Fruit fly (Drosophila melanogaster): ENCODE results near the gene CG16782.

CG16782 gene

DNA sequence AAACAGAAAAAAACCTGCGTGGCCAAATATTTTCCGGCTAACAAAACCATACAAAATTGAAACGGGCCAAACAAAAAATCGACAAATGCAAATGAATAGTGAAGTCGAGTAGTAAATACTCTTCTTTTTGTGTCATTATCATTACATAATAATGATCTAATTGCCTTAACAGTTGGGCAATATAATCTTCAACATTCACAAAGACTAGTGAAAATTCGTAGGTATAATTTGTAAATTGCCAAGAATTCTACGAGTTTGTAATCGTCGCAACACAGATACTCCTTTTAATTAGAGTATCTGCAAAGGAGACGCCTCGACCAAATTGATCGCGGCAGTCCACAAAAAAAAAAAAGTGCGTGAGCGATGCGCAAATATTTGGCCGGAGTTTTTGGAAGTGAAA, 22.5 kb downstream of the CG16782 start (continued):
- TF ChIP-seq Hr39 (optimal IDR thresholded peaks at IDR 0.05) (no peak), CG14050 (GFP tag; IDR thresholded peaks at IDR 0.05) (no peak), ac (GFP tag; optimal IDR thresholded peaks at IDR 0.05) (no peak), da (GFP tag; optimal IDR thresholded peaks at IDR 0.05) (no peak), CG7556 (GFP tag; optimal IDR thresholded peaks at IDR 0.05) (no peak), corto (GFP tag; optimal IDR thresholded peaks at IDR 0.05) (peak; percentile 30), Dek (tag; optimal IDR thresholded peaks at IDR 0.05) (no peak), sug (tag; optimal IDR thresholded peaks at IDR 0.05) (no peak), mld (GFP tag; IDR thresholded peaks at IDR 0.05; ENCODE audit: partially characterized antibody) (no peak), Meics (GFP tag; optimal IDR thresholded peaks at IDR 0.05) (no peak), fu2 (GFP tag; optimal IDR thresholded peaks at IDR 0.05) (no peak), CG18011 (GFP tag; optimal IDR thresholded peaks at IDR 0.05) (no peak), Doc2 (GFP tag; IDR thresholded peaks at IDR 0.05) (no peak), h (optimal IDR thresholded peaks at IDR 0.05) (no peak), H15 (GFP tag; IDR thresholded peaks at IDR 0.05) (no peak), ci (GFP tag; IDR thresholded peaks at IDR 0.05) (no peak)

DNA sequence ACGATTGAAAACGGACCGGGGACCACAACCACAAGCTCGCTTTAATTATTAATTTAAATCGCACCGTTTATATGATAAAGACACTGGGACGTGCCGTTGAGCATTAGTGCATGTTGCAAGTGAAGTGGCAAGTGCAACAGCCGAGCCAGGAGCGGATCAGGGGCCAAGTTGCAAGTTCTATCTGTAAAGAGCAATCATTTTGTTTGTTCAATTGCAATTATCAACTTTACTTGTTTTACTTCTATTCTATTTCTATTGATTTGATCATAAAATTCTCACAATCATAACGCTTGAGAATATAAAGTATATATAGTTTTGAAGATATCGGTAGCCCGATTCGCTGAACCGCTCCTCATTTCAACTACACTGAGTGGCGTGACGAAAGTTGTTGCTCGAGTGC, 23.9 kb downstream of the CG16782 start:
- no peak for TF ChIP-seq cato (GFP tag; optimal IDR thresholded peaks at IDR 0.05; ENCODE audit: borderline replicate concordance)
- no peak for TF ChIP-seq CG10274 (GFP tag; optimal IDR thresholded peaks at IDR 0.05)
- peak; percentile 47 for TF ChIP-seq nom (GFP tag; optimal IDR thresholded peaks at IDR 0.05)
- no peak for TF ChIP-seq Hr3 (GFP tag; optimal IDR thresholded peaks at IDR 0.05)
- no peak for TF ChIP-seq CG13775 (GFP tag; optimal IDR thresholded peaks at IDR 0.05)
- TF ChIP-seq mam (GFP tag; optimal IDR thresholded peaks at IDR 0.05) = no peak
- peak; percentile 64 for TF ChIP-seq Drgx (GFP tag; IDR thresholded peaks at IDR 0.05)
- peak; percentile 17 for TF ChIP-seq Med (GFP tag)
- TF ChIP-seq rib (GFP tag; IDR thresholded peaks at IDR 0.05) = no peak
- peak; percentile 73 for TF ChIP-seq Ets65A (GFP tag)
- no peak for TF ChIP-seq CG31365 (tag; optimal IDR thresholded peaks at IDR 0.05)
- TF ChIP-seq Vsx1 (GFP tag; optimal IDR thresholded peaks at IDR 0.05) = no peak
- no peak for TF ChIP-seq Dref (GFP tag; IDR thresholded peaks at IDR 0.05)
- TF ChIP-seq HLH4C (GFP tag; IDR thresholded peaks at IDR 0.05; ENCODE audit: partially characterized antibody) = no peak

DNA sequence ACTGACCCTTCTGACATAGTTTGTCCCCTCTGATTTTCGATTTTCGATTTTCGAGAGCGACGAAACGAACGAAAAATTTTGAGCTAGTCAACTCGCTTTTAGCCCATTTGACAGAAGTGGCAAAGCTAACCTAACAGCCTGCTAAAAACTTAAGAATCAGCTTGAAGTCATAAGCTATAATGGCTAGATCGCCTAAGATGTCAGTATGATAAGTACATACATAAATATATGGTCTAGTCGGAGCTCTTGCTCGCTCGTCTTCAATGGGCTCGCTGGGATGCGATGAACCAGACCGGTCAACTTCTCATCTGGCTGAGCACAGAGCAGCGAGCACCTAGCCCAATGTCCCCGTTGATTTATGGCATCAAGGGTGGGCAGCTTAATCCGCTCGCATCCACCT, 24.3 kb downstream of the CG16782 start, which contains the start of gene CG14269:
CG14269 (minus strand) TSS at position 101 of the 400 bp plus-strand sequence.
- TF ChIP-seq CG2678 (tag; optimal IDR thresholded peaks at IDR 0.05) (no peak), Atf6 (GFP tag; IDR thresholded peaks at IDR 0.05) (no peak), Side (GFP tag; optimal IDR thresholded peaks at IDR 0.05) (no peak), D19B (GFP tag; optimal IDR thresholded peaks at IDR 0.05) (no peak), seq (GFP tag; IDR thresholded peaks at IDR 0.05) (no peak), CG12942 (GFP tag; optimal IDR thresholded peaks at IDR 0.05) (no peak), CG17359 (tag; optimal IDR thresholded peaks at IDR 0.05) (no peak), cg (GFP tag; optimal IDR thresholded peaks at IDR 0.05) (no peak), pan (optimal IDR thresholded peaks at IDR 0.05) (no peak), pan (GFP tag; optimal IDR thresholded peaks at IDR 0.05 in 1 of 2, IDR thresholded peaks at IDR 0.05 in 1 of 2) (no peak), CG1602 (GFP tag; optimal IDR thresholded peaks at IDR 0.05) (no peak), MBD-R2 (GFP tag; IDR thresholded peaks at IDR 0.05) (no peak), jigr1 (GFP tag; IDR thresholded peaks at IDR 0.05) (no peak), HHEX (GFP tag; optimal IDR thresholded peaks at IDR 0.05) (no peak)
